Worm (Caenorhabditis elegans) whole organism, L2 larva: Measurements from ENCODE around the gene ttr-26.

Experiments
- C34F6.9 ChIP-seq: fragments of 150-350 bp; optimal IDR thresholded peaks from 2 replicates; lab custom pipeline; 2014; ENCODE audit warnings: missing biosample characterization, missing genetic modification characterization
- F13H6.1 ChIP-seq: sonication (generic microtip); optimal IDR thresholded peaks from 2 replicates; lab custom pipeline; 2016; ENCODE audit warnings: missing genetic modification characterization, missing compliant biosample characterization
- R02D3.7 ChIP-seq: fragments of 150-350 bp; optimal IDR thresholded peaks from 2 replicates; lab custom pipeline; 2014; ENCODE audit warnings: missing biosample characterization, missing genetic modification characterization
- Y55F3AM.14 ChIP-seq: fragments of 200-800 bp; sonication (Bioruptor generic); optimal IDR thresholded peaks from 2 replicates; lab custom pipeline; 2018; ENCODE audit warnings: mild to moderate bottlenecking, missing genetic modification characterization, missing compliant biosample characterization
- ZK546.5 ChIP-seq: sonication (generic microtip); optimal IDR thresholded peaks from 2 replicates; lab custom pipeline; 2017; ENCODE audit warnings: missing biosample characterization, missing genetic modification characterization
- alr-1 ChIP-seq: fragments of 150-350 bp; optimal IDR thresholded peaks from 2 replicates; lab custom pipeline; 2014; ENCODE audit warnings: missing biosample characterization, missing genetic modification characterization
- aly-2 ChIP-seq: fragments of 150-350 bp; optimal IDR thresholded peaks from 2 replicates; lab custom pipeline; 2014; ENCODE audit warnings: missing biosample characterization, missing genetic modification characterization
- ama-1 ChIP-seq: fragments of 150-350 bp; optimal IDR thresholded peaks from 2 replicates; lab custom pipeline; 2018; ENCODE audit warnings: inconsistent platforms
- blmp-1 ChIP-seq: sonication (generic microtip); optimal IDR thresholded peaks from 2 replicates; lab custom pipeline; 2017; ENCODE audit warnings: missing genetic modification characterization, mild to moderate bottlenecking, missing compliant biosample characterization, antibody characterized with exemption, moderate library complexity; ENCODE audit not compliant: insufficient read depth
- ceh-16 ChIP-seq: fragments of 150-350 bp; optimal IDR thresholded peaks from 2 replicates; lab custom pipeline; 2014; ENCODE audit warnings: missing biosample characterization, missing genetic modification characterization
- ceh-82 ChIP-seq: fragments of 150-350 bp; optimal IDR thresholded peaks from 2 replicates; lab custom pipeline; 2014; ENCODE audit warnings: missing biosample characterization, missing genetic modification characterization
- crh-2 ChIP-seq: sonication (generic microtip); optimal IDR thresholded peaks from 2 replicates; lab custom pipeline; 2017; ENCODE audit warnings: missing biosample characterization, missing genetic modification characterization
- dmd-4 ChIP-seq: sonication (generic microtip); optimal IDR thresholded peaks from 2 replicates; lab custom pipeline; 2017; ENCODE audit warnings: missing biosample characterization, missing genetic modification characterization
- egl-27 ChIP-seq: sonication (generic microtip); optimal IDR thresholded peaks from 3 replicates; lab custom pipeline; 2017; ENCODE audit warnings: missing biosample characterization, missing genetic modification reagents, missing genetic modification characterization
- elt-1 ChIP-seq: fragments of 150-350 bp; optimal IDR thresholded peaks from 2 replicates; lab custom pipeline; 2014; ENCODE audit warnings: missing biosample characterization, missing genetic modification characterization
- elt-3 ChIP-seq: sonication (generic microtip); optimal IDR thresholded peaks from 2 replicates; lab custom pipeline; 2017; ENCODE audit warnings: missing biosample characterization, missing genetic modification characterization
- fos-1 ChIP-seq: fragments of 150-350 bp; optimal IDR thresholded peaks from 2 replicates; lab custom pipeline; 2014; ENCODE audit warnings: missing biosample characterization, missing genetic modification characterization
- lin-11 ChIP-seq: fragments of 150-350 bp; sonication (generic microtip); optimal IDR thresholded peaks from 2 replicates; lab custom pipeline; 2014; ENCODE audit warnings: missing biosample characterization, missing genetic modification characterization, inconsistent platforms, mixed read lengths
- lin-13 ChIP-seq: fragments of 150-350 bp; optimal IDR thresholded peaks from 2 replicates; lab custom pipeline; 2014; ENCODE audit warnings: missing biosample characterization, missing genetic modification reagents, missing genetic modification characterization
- lin-39 ChIP-seq: fragments of 150-350 bp; optimal IDR thresholded peaks from 2 replicates; lab custom pipeline; 2014; ENCODE audit warnings: missing biosample characterization, missing genetic modification reagents, missing genetic modification characterization
- lsy-2 ChIP-seq, 2 experiments: fragments of 150-350 bp in 1 of 2; sonication (generic microtip) in 1 of 2; optimal IDR thresholded peaks; 2 replicates each; lab custom pipeline; 2014 to 2017; ENCODE audit warnings: missing biosample characterization in 2 of 2, missing genetic modification characterization in 2 of 2
- mab-5 ChIP-seq: fragments of 150-350 bp; optimal IDR thresholded peaks from 2 replicates; lab custom pipeline; 2014; ENCODE audit warnings: missing biosample characterization, missing genetic modification characterization
- mbf-1 ChIP-seq: sonication (generic microtip); optimal IDR thresholded peaks from 2 replicates; lab custom pipeline; 2017; ENCODE audit warnings: missing biosample characterization, missing genetic modification characterization
- nhr-10 ChIP-seq: sonication (generic microtip); optimal IDR thresholded peaks from 2 replicates; lab custom pipeline; 2017; ENCODE audit warnings: missing biosample characterization, missing genetic modification characterization
- nhr-11 ChIP-seq: fragments of 150-350 bp; optimal IDR thresholded peaks from 2 replicates; lab custom pipeline; 2014; ENCODE audit warnings: missing biosample characterization, missing genetic modification characterization
- nhr-12 ChIP-seq: fragments of 150-350 bp; optimal IDR thresholded peaks from 2 replicates; lab custom pipeline; 2014; ENCODE audit warnings: missing biosample characterization, missing genetic modification characterization
- nhr-129 ChIP-seq: fragments of 150-350 bp; optimal IDR thresholded peaks from 2 replicates; lab custom pipeline; 2014; ENCODE audit warnings: missing biosample characterization, missing genetic modification characterization
- nhr-21 ChIP-seq: fragments of 150-350 bp; optimal IDR thresholded peaks from 2 replicates; lab custom pipeline; 2014; ENCODE audit warnings: missing biosample characterization, missing genetic modification characterization
- nhr-23 ChIP-seq: fragments of 150-350 bp; optimal IDR thresholded peaks from 2 replicates; lab custom pipeline; 2014; ENCODE audit warnings: missing biosample characterization, missing genetic modification reagents, missing genetic modification characterization
- nhr-237 ChIP-seq: fragments of 150-350 bp; optimal IDR thresholded peaks from 2 replicates; lab custom pipeline; 2014; ENCODE audit warnings: missing biosample characterization, missing genetic modification characterization
- nhr-25 ChIP-seq: fragments of 150-350 bp; sonication (generic microtip); optimal IDR thresholded peaks from 3 replicates; lab custom pipeline; 2014; ENCODE audit warnings: missing biosample characterization, missing genetic modification characterization
- nhr-6 ChIP-seq: fragments of 150-350 bp; optimal IDR thresholded peaks from 2 replicates; lab custom pipeline; 2014; ENCODE audit warnings: missing biosample characterization, missing genetic modification characterization
- nhr-77 ChIP-seq: fragments of 150-350 bp; optimal IDR thresholded peaks from 2 replicates; lab custom pipeline; 2014; ENCODE audit warnings: missing biosample characterization, missing genetic modification characterization
- peb-1 ChIP-seq: fragments of 150-350 bp; optimal IDR thresholded peaks from 2 replicates; lab custom pipeline; 2014; ENCODE audit warnings: missing biosample characterization, missing genetic modification characterization
- sem-4 ChIP-seq: fragments of 150-350 bp; optimal IDR thresholded peaks from 2 replicates; lab custom pipeline; 2014; ENCODE audit warnings: missing biosample characterization, missing genetic modification reagents, missing genetic modification characterization
- skn-1 ChIP-seq: sonication (generic microtip); optimal IDR thresholded peaks from 2 replicates; lab custom pipeline; 2017; ENCODE audit warnings: missing biosample characterization, missing genetic modification characterization
- sma-9 ChIP-seq, 2 experiments: fragments of 150-350 bp in 1 of 2; sonication (generic microtip) in 1 of 2; optimal IDR thresholded peaks; 2 replicates each; lab custom pipeline; 2014 to 2016; ENCODE audit warnings: missing genetic modification characterization in 2 of 2, mild to moderate bottlenecking in 1 of 2, missing biosample characterization in 1 of 2, missing compliant biosample characterization in 1 of 2, missing genetic modification reagents in 1 of 2, moderate library complexity in 1 of 2
- snpc-4 ChIP-seq: fragments of 150-350 bp; optimal IDR thresholded peaks from 2 replicates; lab custom pipeline; 2014; ENCODE audit warnings: missing biosample characterization, missing genetic modification characterization
- unc-39 ChIP-seq: fragments of 150-350 bp; optimal IDR thresholded peaks from 2 replicates; lab custom pipeline; 2014; ENCODE audit warnings: missing biosample characterization, missing genetic modification characterization
- unc-55 ChIP-seq: fragments of 150-350 bp; sonication (generic microtip); optimal IDR thresholded peaks from 3 replicates; lab custom pipeline; 2014; ENCODE audit warnings: missing biosample characterization, missing genetic modification reagents, missing genetic modification characterization
- unc-62 ChIP-seq: fragments of 150-350 bp; optimal IDR thresholded peaks from 2 replicates; lab custom pipeline; 2014; ENCODE audit warnings: missing biosample characterization, missing genetic modification reagents, missing genetic modification characterization
- zag-1 ChIP-seq: fragments of 150-350 bp; optimal IDR thresholded peaks from 2 replicates; lab custom pipeline; 2014; ENCODE audit warnings: missing biosample characterization, missing genetic modification characterization
- ztf-11 ChIP-seq: sonication (generic microtip); optimal IDR thresholded peaks from 2 replicates; lab custom pipeline; 2017; ENCODE audit warnings: missing biosample characterization, missing genetic modification characterization
- ztf-4 ChIP-seq: fragments of 150-350 bp; optimal IDR thresholded peaks from 2 replicates; lab custom pipeline; 2014; ENCODE audit warnings: missing biosample characterization, missing genetic modification characterization

Gene ttr-26

DNA sequence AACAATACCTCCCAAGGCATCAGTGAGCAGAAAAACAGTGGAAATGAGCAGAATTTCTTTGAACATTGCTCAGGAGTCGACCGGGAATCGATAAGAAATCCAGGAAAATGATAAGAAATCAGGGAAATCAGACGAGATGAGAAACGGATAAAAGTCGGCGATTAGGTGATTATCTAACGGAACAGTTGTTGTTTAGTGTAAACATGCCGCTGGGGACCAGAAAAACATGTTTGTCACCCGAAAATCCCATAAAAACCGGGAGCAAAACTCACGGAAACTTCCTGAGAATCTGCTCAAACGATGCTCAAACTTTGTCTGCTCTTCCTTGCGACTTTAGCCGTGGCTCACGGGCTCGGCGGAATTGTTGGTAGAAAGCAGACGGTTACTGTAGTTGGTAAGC is 3.6 kb downstream of the ttr-26 start, which contains the start of the genes ttr-24 and ttr-25:
ttr-24 (minus strand) TSS at position 156 of the 400 bp plus-strand sequence.
ttr-25 (plus strand) TSS at position 227 of the 400 bp plus-strand sequence.
- TF ChIP-seq peb-1 (tag; lab: Kevin White, UChicago) = no peak
- TF ChIP-seq aly-2 = no peak
- no peak for TF ChIP-seq nhr-10 (tag; lab: Kevin White, UChicago)
- no peak for TF ChIP-seq blmp-1 (tag; lab: Kevin White, UChicago)
- TF ChIP-seq lin-39 (tag; lab: Kevin White, UChicago) = no peak
- no peak for TF ChIP-seq nhr-11 (tag; lab: Kevin White, UChicago)
- TF ChIP-seq elt-1 (tag; lab: Kevin White, UChicago) = no peak
- no peak for TF ChIP-seq ZK546.5
- TF ChIP-seq nhr-77 (tag; lab: Kevin White, UChicago) = no peak

DNA sequence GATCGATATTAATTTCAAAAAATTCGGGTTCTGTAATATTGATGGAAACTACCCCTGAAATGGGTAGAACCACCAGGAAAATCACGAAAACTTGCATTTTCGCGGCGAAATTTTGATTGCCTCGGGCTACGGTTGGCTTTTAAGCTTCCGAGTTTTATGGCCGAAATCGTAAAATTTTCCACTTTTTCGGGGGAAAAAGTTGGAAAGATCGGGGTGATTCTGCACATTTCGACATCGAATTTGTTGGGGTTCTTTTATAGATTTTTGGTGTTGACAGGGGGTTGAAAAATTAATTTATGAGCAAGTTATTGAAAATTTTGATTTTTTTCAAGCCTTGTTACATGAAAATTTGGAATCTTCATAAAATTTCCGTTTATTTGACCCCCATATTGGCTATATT is 6.3 kb downstream of the ttr-26 start, which contains the start of gene Y51A2D.8:
Y51A2D.8 (minus strand) TSS at position 101 of the 400 bp plus-strand sequence.
- TF ChIP-seq unc-62 (GFP tag; lab: Kevin White, UChicago) = no peak
- no peak for TF ChIP-seq ama-1 (lab: Kevin White, UChicago)
- TF ChIP-seq fos-1 (tag; lab: Kevin White, UChicago) = no peak
- TF ChIP-seq nhr-10 (tag; lab: Kevin White, UChicago) = no peak
- TF ChIP-seq lin-11 (tag; lab: Kevin White, UChicago) = no peak
- TF ChIP-seq R02D3.7 (tag; lab: Kevin White, UChicago) = no peak
- TF ChIP-seq blmp-1 (tag; lab: Kevin White, UChicago) = no peak
- TF ChIP-seq ZK546.5 = no peak
- no peak for TF ChIP-seq zag-1 (tag; lab: Kevin White, UChicago)
- no peak for TF ChIP-seq unc-55 (GFP tag; lab: Kevin White, UChicago)
- TF ChIP-seq lsy-2 (tag; optimal IDR thresholded peaks at IDR 0.05; lab: Kevin White, UChicago) = no peak

DNA sequence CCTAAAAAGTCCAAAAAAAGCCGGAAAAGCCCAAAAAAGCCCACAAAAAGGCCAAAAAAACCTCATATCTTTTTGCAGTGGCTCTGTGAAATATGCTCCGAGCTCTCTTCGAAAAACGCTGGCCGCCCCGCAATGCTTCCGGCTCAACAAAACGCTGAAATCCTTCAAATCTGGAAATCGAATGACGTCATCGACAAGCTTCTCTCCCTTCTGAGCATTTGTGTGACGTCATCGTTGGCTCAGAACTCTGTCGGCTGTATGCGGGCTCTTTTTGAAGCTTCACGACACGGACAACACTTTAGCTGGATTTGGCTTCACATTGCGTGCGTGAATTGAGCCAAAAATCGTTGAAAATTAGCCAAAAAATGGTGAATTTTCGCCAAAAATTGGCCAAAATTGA is 24.1 kb downstream of the ttr-26 start:
- no peak for TF ChIP-seq ztf-11 (tag; lab: Kevin White, UChicago)
- TF ChIP-seq aly-2 = no peak
- no peak for TF ChIP-seq elt-3 (tag; lab: Kevin White, UChicago)
- TF ChIP-seq alr-1 (tag; lab: Kevin White, UChicago) = no peak
- no peak for TF ChIP-seq ceh-16 (tag; lab: Kevin White, UChicago)
- TF ChIP-seq sem-4 (tag; lab: Kevin White, UChicago) = no peak
- TF ChIP-seq elt-1 (tag; lab: Kevin White, UChicago) = no peak
- no peak for TF ChIP-seq lin-13 (GFP tag; lab: Kevin White, UChicago)
- no peak for TF ChIP-seq ZK546.5
- TF ChIP-seq sma-9 (GFP tag; optimal IDR thresholded peaks at IDR 0.05; lab: Kevin White, UChicago) = no peak
- TF ChIP-seq sma-9 (tag; optimal IDR thresholded peaks at IDR 0.05; lab: Kevin White, UChicago) = no peak
- TF ChIP-seq nhr-10 (tag; lab: Kevin White, UChicago) = no peak
- TF ChIP-seq F13H6.1 = no peak
- no peak for TF ChIP-seq nhr-12

DNA sequence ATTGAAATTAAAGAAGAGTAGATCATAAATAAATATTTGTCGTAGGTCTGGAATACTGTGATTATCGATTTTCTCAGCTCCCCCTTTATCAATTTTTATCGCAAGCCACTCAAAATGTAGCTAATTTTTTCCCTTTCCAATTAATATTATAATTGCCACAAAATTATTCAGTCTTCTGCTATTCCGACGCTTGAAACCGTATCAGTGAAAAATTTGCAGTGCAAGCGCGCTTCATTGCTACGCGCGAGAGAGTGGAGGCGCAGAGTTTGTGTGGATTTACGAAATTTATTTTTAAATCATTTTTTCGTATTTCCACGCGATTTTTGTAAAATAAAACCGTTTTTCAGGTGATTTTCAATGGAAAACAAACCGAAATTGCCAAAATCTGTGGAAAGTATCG is 26.5 kb downstream of the ttr-26 start, which contains the start of gene ints-5:
ints-5 (plus strand) TSS at position 348 of the 400 bp plus-strand sequence.
- no peak for TF ChIP-seq skn-1 (tag; lab: Kevin White, UChicago)
- peak; percentile 6 for TF ChIP-seq nhr-21 (tag; lab: Kevin White, UChicago)
- no peak for TF ChIP-seq Y55F3AM.14 (GFP tag; lab: Kevin White, UChicago)
- TF ChIP-seq nhr-129 = peak; percentile 30
- TF ChIP-seq unc-55 (GFP tag; lab: Kevin White, UChicago) = peak; percentile 71
- TF ChIP-seq aly-2 = no peak
- TF ChIP-seq lsy-2 (tag; optimal IDR thresholded peaks at IDR 0.05; lab: Kevin White, UChicago) = peak; percentile 20 to 70
- TF ChIP-seq alr-1 (tag; lab: Kevin White, UChicago) = no peak
- TF ChIP-seq C34F6.9 (tag; lab: Kevin White, UChicago) = peak; percentile 61
- no peak for TF ChIP-seq nhr-11 (tag; lab: Kevin White, UChicago)
- TF ChIP-seq mab-5 (tag; lab: Kevin White, UChicago) = no peak
- TF ChIP-seq ztf-11 (tag; lab: Kevin White, UChicago) = no peak
- TF ChIP-seq R02D3.7 (tag; lab: Kevin White, UChicago) = peak; percentile 65
- no peak for TF ChIP-seq nhr-77 (tag; lab: Kevin White, UChicago)
- TF ChIP-seq nhr-23 (tag; lab: Kevin White, UChicago) = no peak
- TF ChIP-seq zag-1 (tag; lab: Kevin White, UChicago) = no peak
- TF ChIP-seq crh-2 = no peak
- TF ChIP-seq nhr-237 = no peak
- TF ChIP-seq lin-11 (tag; lab: Kevin White, UChicago) = peak; percentile 27
- no peak for TF ChIP-seq ceh-82 (tag; lab: Kevin White, UChicago)
- TF ChIP-seq egl-27 (tag; lab: Kevin White, UChicago) = no peak
- TF ChIP-seq nhr-6 (tag; lab: Kevin White, UChicago) = peak; percentile 17
- TF ChIP-seq sem-4 (tag; lab: Kevin White, UChicago) = no peak
- TF ChIP-seq snpc-4 (tag; lab: Kevin White, UChicago) = peak; percentile 42
- TF ChIP-seq lin-39 (tag; lab: Kevin White, UChicago) = no peak
- TF ChIP-seq mbf-1 (tag; lab: Kevin White, UChicago) = no peak
- no peak for TF ChIP-seq ztf-4 (tag; lab: Kevin White, UChicago)
- TF ChIP-seq fos-1 (tag; lab: Kevin White, UChicago) = no peak
- TF ChIP-seq blmp-1 (tag; lab: Kevin White, UChicago) = no peak
- TF ChIP-seq nhr-25 (tag; lab: Kevin White, UChicago) = no peak
- TF ChIP-seq unc-62 (GFP tag; lab: Kevin White, UChicago) = no peak
- no peak for TF ChIP-seq peb-1 (tag; lab: Kevin White, UChicago)
- no peak for TF ChIP-seq dmd-4
- TF ChIP-seq sma-9 (GFP tag; optimal IDR thresholded peaks at IDR 0.05; lab: Kevin White, UChicago) = no peak
- no peak for TF ChIP-seq sma-9 (tag; optimal IDR thresholded peaks at IDR 0.05; lab: Kevin White, UChicago)
- TF ChIP-seq unc-39 (tag; lab: Kevin White, UChicago) = no peak
